Worm (Caenorhabditis elegans) whole organism, L4 larva: ENCODE data around the gene grl-4.

ENCODE experiments used
- F37D6.2 ChIP-seq: sonication (generic microtip); optimal IDR thresholded peaks from 2 replicates; lab custom pipeline; 2016; ENCODE audit warnings: mild to moderate bottlenecking, missing genetic modification characterization, missing compliant biosample characterization
- T20F7.1 ChIP-seq: fragments of 200-800 bp; sonication (Bioruptor generic); optimal IDR thresholded peaks from 2 replicates; lab custom pipeline; 2018; ENCODE audit warnings: mild to moderate bottlenecking, missing genetic modification characterization, missing compliant biosample characterization
- Y5F2A.4 ChIP-seq: fragments of 200-800 bp; sonication (Bioruptor generic); optimal IDR thresholded peaks from 2 replicates; lab custom pipeline; 2018; ENCODE audit warnings: mild to moderate bottlenecking, missing genetic modification characterization, missing compliant biosample characterization
- Y75B8A.6 ChIP-seq: fragments of 200-800 bp; sonication (Bioruptor generic); IDR thresholded peaks from 2 replicates; pipeline ENCODE4 v1.3.6; 2022; ENCODE audit warnings: missing genetic modification reagents, missing genetic modification characterization, missing compliant biosample characterization
- ZK337.2 ChIP-seq: fragments of 200-800 bp; sonication (Bioruptor generic); IDR thresholded peaks from 2 replicates; pipeline ENCODE4 v1.3.6; 2022; ENCODE audit warnings: missing genetic modification reagents, missing genetic modification characterization, missing compliant biosample characterization
- aha-1 ChIP-seq: fragments of 150-350 bp; peaks from one replicate; lab custom pipeline; 2014; ENCODE audit warnings: missing biosample characterization, missing genetic modification characterization
- aly-2 ChIP-seq: sonication (generic microtip); optimal IDR thresholded peaks from 2 replicates; lab custom pipeline; 2018; ENCODE audit warnings: missing biosample characterization, missing genetic modification characterization
- ama-1 ChIP-seq: fragments of 150-350 bp; optimal IDR thresholded peaks from 2 replicates; lab custom pipeline; 2014; ENCODE audit warnings: inconsistent platforms, mixed read lengths
- attf-4 ChIP-seq: sonication (generic microtip); optimal IDR thresholded peaks from 3 replicates; lab custom pipeline; 2017; ENCODE audit warnings: missing biosample characterization, missing genetic modification characterization
- ceh-20 ChIP-seq: fragments of 200-800 bp; sonication (Bioruptor generic); IDR thresholded peaks from 2 replicates; pipeline ENCODE4 v1.3.6; 2022; ENCODE audit warnings: missing genetic modification reagents, missing genetic modification characterization, missing compliant biosample characterization
- ceh-28 ChIP-seq: fragments of 150-350 bp; optimal IDR thresholded peaks from 2 replicates; lab custom pipeline; 2014; ENCODE audit warnings: missing biosample characterization, missing genetic modification reagents, missing genetic modification characterization
- ceh-32 ChIP-seq: sonication (generic microtip); optimal IDR thresholded peaks from 2 replicates; lab custom pipeline; 2016; ENCODE audit warnings: mild to moderate bottlenecking, missing genetic modification characterization, missing compliant biosample characterization; ENCODE audit not compliant: poor library complexity
- ceh-44 ChIP-seq: fragments of 200-800 bp; sonication (Bioruptor generic); IDR thresholded peaks from 2 replicates; pipeline ENCODE4 v1.3.6; 2022; ENCODE audit warnings: missing genetic modification reagents, missing genetic modification characterization, missing compliant biosample characterization
- ctbp-1 ChIP-seq: fragments of 200-800 bp; sonication (Bioruptor generic); IDR thresholded peaks from 2 replicates; pipeline ENCODE4 v1.3.6; 2022; ENCODE audit warnings: missing genetic modification reagents, missing genetic modification characterization, missing compliant biosample characterization
- daf-16 ChIP-seq, 3 experiments: sonication (generic microtip); optimal IDR thresholded peaks; 2 replicates each; lab custom pipeline; 2016 to 2017; ENCODE audit warnings: missing genetic modification characterization in 3 of 3, missing genetic modification reagents in 3 of 3, mild to moderate bottlenecking in 2 of 3, missing compliant biosample characterization in 2 of 3, missing biosample characterization in 1 of 3, moderate library complexity in 1 of 3
- dmd-6 ChIP-seq: fragments of 200-800 bp; sonication (Bioruptor generic); IDR thresholded peaks from 2 replicates; pipeline ENCODE4 v1.3.6; 2022; ENCODE audit warnings: missing genetic modification reagents, missing genetic modification characterization, missing compliant biosample characterization
- dmd-8 ChIP-seq: fragments of 200-800 bp; sonication (Bioruptor generic); IDR thresholded peaks from 2 replicates; pipeline ENCODE4 v1.3.6; 2022; ENCODE audit warnings: missing genetic modification characterization, missing compliant biosample characterization
- dmd-9 ChIP-seq: fragments of 200-800 bp; sonication (Bioruptor generic); IDR thresholded peaks from 2 replicates; pipeline ENCODE4 v1.3.6; 2022; ENCODE audit warnings: missing genetic modification reagents, missing genetic modification characterization, missing compliant biosample characterization
- duxl-1 ChIP-seq: sonication (generic microtip); optimal IDR thresholded peaks from 2 replicates; lab custom pipeline; 2016; ENCODE audit warnings: mild to moderate bottlenecking, missing genetic modification characterization, moderate library complexity, missing compliant biosample characterization; ENCODE audit not compliant: poor library complexity
- egl-43 ChIP-seq: fragments of 200-800 bp; sonication (Bioruptor generic); IDR thresholded peaks from 2 replicates; pipeline ENCODE4 v1.3.6; 2022; ENCODE audit warnings: missing genetic modification reagents, missing genetic modification characterization, missing compliant biosample characterization
- hlh-11 ChIP-seq: fragments of 200-800 bp; sonication (Bioruptor generic); optimal IDR thresholded peaks from 2 replicates; lab custom pipeline; 2018; ENCODE audit warnings: mild to moderate bottlenecking, missing genetic modification characterization, missing compliant biosample characterization
- jun-1 ChIP-seq: fragments of 150-350 bp; optimal IDR thresholded peaks from 2 replicates; lab custom pipeline; 2014; ENCODE audit warnings: missing biosample characterization, missing genetic modification reagents, missing genetic modification characterization
- lin-15B ChIP-seq: fragments of 150-350 bp; sonication (generic microtip); optimal IDR thresholded peaks from 3 replicates; lab custom pipeline; 2014; ENCODE audit warnings: missing biosample characterization, missing genetic modification characterization
- lir-3 ChIP-seq: sonication (generic microtip); optimal IDR thresholded peaks from 2 replicates; lab custom pipeline; 2016; ENCODE audit warnings: mild to moderate bottlenecking, missing genetic modification characterization, missing compliant biosample characterization
- madf-5 ChIP-seq, 2 experiments: fragments of 200-800 bp; sonication (Bioruptor generic); IDR thresholded peaks; 2 replicates each; pipeline ENCODE4 v1.3.6; 2022; ENCODE audit warnings: missing compliant biosample characterization in 2 of 2, missing genetic modification characterization in 2 of 2
- mdl-1 ChIP-seq, 2 experiments: fragments of 150-350 bp in 1 of 2; sonication (generic microtip) in 1 of 2; optimal IDR thresholded peaks; 2 replicates each; lab custom pipeline; 2014 to 2017; ENCODE audit warnings: missing biosample characterization in 2 of 2, missing genetic modification characterization in 2 of 2
- mdt-29 ChIP-seq: fragments of 200-800 bp; sonication (Bioruptor generic); IDR thresholded peaks from 2 replicates; pipeline ENCODE4 v1.3.6; 2022; ENCODE audit warnings: missing genetic modification reagents, missing genetic modification characterization, missing compliant biosample characterization
- mxl-2 ChIP-seq: fragments of 200-800 bp; sonication (Bioruptor generic); conservative IDR thresholded peaks from 2 replicates; pipeline ENCODE4 v1.3.6; 2022; ENCODE audit warnings: missing genetic modification reagents, missing genetic modification characterization, missing compliant biosample characterization
- mxl-3 ChIP-seq: fragments of 200-800 bp; sonication (Bioruptor generic); optimal IDR thresholded peaks from 2 replicates; lab custom pipeline; 2018; ENCODE audit warnings: mild to moderate bottlenecking, missing genetic modification characterization, missing compliant biosample characterization
- nhr-11 ChIP-seq: fragments of 150-350 bp; optimal IDR thresholded peaks from 2 replicates; lab custom pipeline; 2014; ENCODE audit warnings: missing biosample characterization, missing genetic modification characterization
- nhr-111 ChIP-seq: fragments of 200-800 bp; sonication (Bioruptor generic); optimal IDR thresholded peaks from 2 replicates; lab custom pipeline; 2018; ENCODE audit warnings: mild to moderate bottlenecking, missing genetic modification characterization, missing compliant biosample characterization
- nhr-237 ChIP-seq: sonication (generic microtip); optimal IDR thresholded peaks from 2 replicates; lab custom pipeline; 2017; ENCODE audit warnings: missing biosample characterization, missing genetic modification characterization
- nhr-28 ChIP-seq: fragments of 150-350 bp; optimal IDR thresholded peaks from 2 replicates; lab custom pipeline; 2014; ENCODE audit warnings: missing biosample characterization, missing genetic modification characterization
- nhr-48 ChIP-seq: sonication (generic microtip); optimal IDR thresholded peaks from 2 replicates; lab custom pipeline; 2016; ENCODE audit warnings: mild to moderate bottlenecking, missing genetic modification characterization, missing compliant biosample characterization
- pha-4 ChIP-seq, 2 experiments: fragments of 150-350 bp in 1 of 2; fragments of 200-800 bp in 1 of 2; sonication (Bioruptor generic) in 1 of 2; IDR thresholded peaks in 1 of 2; optimal IDR thresholded peaks in 1 of 2; 2 replicates each; pipeline versions ENCODE4 v1.3.6 to Lab custom; 2014 to 2022; ENCODE audit warnings: missing genetic modification characterization in 2 of 2, missing genetic modification reagents in 2 of 2, missing biosample characterization in 1 of 2, missing compliant biosample characterization in 1 of 2
- php-3 ChIP-seq: fragments of 200-800 bp; sonication (Bioruptor generic); IDR thresholded peaks from 2 replicates; pipeline ENCODE4 v1.3.6; 2022; ENCODE audit warnings: missing genetic modification reagents, missing genetic modification characterization, missing compliant biosample characterization
- pqm-1 ChIP-seq: sonication (generic microtip); optimal IDR thresholded peaks from 2 replicates; lab custom pipeline; 2017; ENCODE audit warnings: missing biosample characterization, missing genetic modification characterization
- rbr-2 ChIP-seq: sonication (generic microtip); optimal IDR thresholded peaks from 2 replicates; lab custom pipeline; 2016; ENCODE audit warnings: missing genotype, missing genetic modification characterization, missing compliant biosample characterization
- saeg-2 ChIP-seq: fragments of 200-800 bp; sonication (Bioruptor generic); IDR thresholded peaks from 2 replicates; pipeline ENCODE4 v1.3.6; 2022; ENCODE audit warnings: missing genetic modification reagents, missing genetic modification characterization, missing compliant biosample characterization
- set-16 ChIP-seq: fragments of 200-800 bp; sonication (Bioruptor generic); IDR thresholded peaks from 2 replicates; pipeline ENCODE4 v1.3.6; 2022; ENCODE audit warnings: missing genetic modification reagents, missing genetic modification characterization, missing compliant biosample characterization
- snpc-4 ChIP-seq: fragments of 150-350 bp; optimal IDR thresholded peaks from 2 replicates; lab custom pipeline; 2014; ENCODE audit warnings: missing biosample characterization, missing genetic modification characterization
- spr-3 ChIP-seq: fragments of 200-800 bp; sonication (Bioruptor generic); optimal IDR thresholded peaks from 2 replicates; lab custom pipeline; 2018; ENCODE audit warnings: mild to moderate bottlenecking, missing genetic modification characterization, missing compliant biosample characterization
- unc-130 ChIP-seq: sonication (generic microtip); optimal IDR thresholded peaks from 2 replicates; lab custom pipeline; 2016; ENCODE audit warnings: missing genetic modification reagents, missing genetic modification characterization, missing compliant biosample characterization
- unc-62 ChIP-seq, 3 experiments: fragments of 150-350 bp in 1 of 3; sonication (generic microtip); optimal IDR thresholded peaks in 2 of 3; peaks in 1 of 3; 1 replicate in 1 of 3; 2 replicates in 2 of 3; lab custom pipeline; 2014 to 2017; ENCODE audit warnings: missing biosample characterization in 3 of 3, missing genetic modification characterization in 3 of 3, missing genetic modification reagents in 3 of 3, missing genotype in 1 of 3
- zag-1 ChIP-seq: fragments of 150-350 bp; optimal IDR thresholded peaks from 2 replicates; lab custom pipeline; 2014; ENCODE audit warnings: missing biosample characterization, missing genetic modification characterization
- ztf-7 ChIP-seq: fragments of 150-350 bp; optimal IDR thresholded peaks from 2 replicates; lab custom pipeline; 2014; ENCODE audit warnings: missing biosample characterization, missing genetic modification characterization

grl-4 gene

ce11 chrIV:7310842-7311241 lies 282 bp upstream of the grl-4 start:
- TF ChIP-seq madf-5 (GFP tag; IDR thresholded peaks at IDR 0.05; lab: Robert Waterston, UW) (no peak), nhr-28 (tag; lab: Kevin White, UChicago) (no peak), ztf-7 (tag; lab: Kevin White, UChicago) (no peak), lir-3 (no peak), aha-1 (peak; percentile 97), nhr-11 (tag; lab: Kevin White, UChicago) (no peak), set-16 (no peak), daf-16 (GFP tag; optimal IDR thresholded peaks at IDR 0.05; lab: Kevin White, UChicago) (no peak), daf-16 (tag; optimal IDR thresholded peaks at IDR 0.05; lab: Kevin White, UChicago) (no peak), unc-130 (no peak), unc-62 (GFP tag; optimal IDR thresholded peaks at IDR 0.05 in 1 of 2; lab: Kevin White, UChicago) (peak in 1 of 2 experiments; percentile 50), unc-62 (tag; optimal IDR thresholded peaks at IDR 0.05; lab: Kevin White, UChicago) (no peak), dmd-8 (no peak), dmd-9 (no peak)

- TF ChIP-seq nhr-28 (tag; lab: Kevin White, UChicago) (peak; percentile 12), ama-1 (lab: Kevin White, UChicago) (peak; percentile 30), Y75B8A.6 (GFP tag; lab: Robert Waterston, UW) (no peak), zag-1 (no peak), set-16 (no peak), pqm-1 (tag; lab: Kevin White, UChicago) (no peak), ceh-20 (GFP tag; lab: Robert Waterston, UW) (no peak), Y5F2A.4 (no peak), mdt-29 (GFP tag; lab: Robert Waterston, UW) (no peak), F37D6.2 (tag; lab: Kevin White, UChicago) (no peak), ZK337.2 (GFP tag; lab: Robert Waterston, UW) (no peak), ceh-32 (tag; lab: Kevin White, UChicago) (no peak), ceh-28 (no peak)
Observed at ce11 chrIV:7309678-7310077, 882 bp downstream of the grl-4 start.

- TF ChIP-seq ctbp-1 (GFP tag; lab: Robert Waterston, UW) (no peak), unc-62 (GFP tag; optimal IDR thresholded peaks at IDR 0.05 in 1 of 2; lab: Kevin White, UChicago) (no peak), unc-62 (tag; optimal IDR thresholded peaks at IDR 0.05; lab: Kevin White, UChicago) (no peak), nhr-11 (tag; lab: Kevin White, UChicago) (no peak), lir-3 (no peak), attf-4 (tag; lab: Kevin White, UChicago) (no peak), madf-5 (GFP tag; IDR thresholded peaks at IDR 0.05; lab: Robert Waterston, UW) (no peak), mxl-3 (GFP tag; lab: Kevin White, UChicago) (no peak), ceh-28 (no peak), jun-1 (no peak), lin-15B (no peak), ceh-44 (GFP tag; lab: Robert Waterston, UW) (no peak), spr-3 (GFP tag; lab: Kevin White, UChicago) (no peak), snpc-4 (tag; lab: Kevin White, UChicago) (no peak), nhr-48 (tag; lab: Kevin White, UChicago) (no peak), mxl-2 (no peak)
Observed at ce11 chrIV:7308974-7309373, 1.6 kb downstream of the grl-4 start, which contains the start of gene F42C5.6. Gene F42C5.6 (minus strand): TSS chrIV:7309074.

ce11 chrIV:7305325-7305724 lies 5.2 kb downstream of the grl-4 start, which contains the start of gene npr-27:
Gene npr-27 (plus strand): TSS chrIV:7305625.
- no peak for TF ChIP-seq T20F7.1 (GFP tag; lab: Kevin White, UChicago)
- TF ChIP-seq nhr-111 (GFP tag; lab: Kevin White, UChicago) = no peak
- no peak for TF ChIP-seq spr-3 (GFP tag; lab: Kevin White, UChicago)
- no peak for TF ChIP-seq aly-2 (tag; lab: Kevin White, UChicago)
- TF ChIP-seq snpc-4 (tag; lab: Kevin White, UChicago) = no peak
- TF ChIP-seq hlh-11 (tag; lab: Kevin White, UChicago) = no peak
- TF ChIP-seq duxl-1 (tag; lab: Kevin White, UChicago) = no peak
- no peak for TF ChIP-seq saeg-2 (GFP tag; lab: Robert Waterston, UW)
- no peak for TF ChIP-seq pha-4 (GFP tag; IDR thresholded peaks at IDR 0.05; lab: Robert Waterston, UW)
- TF ChIP-seq pha-4 (tag; optimal IDR thresholded peaks at IDR 0.05; lab: Kevin White, UChicago) = no peak
- TF ChIP-seq egl-43 (GFP tag; lab: Robert Waterston, UW) = no peak
- no peak for TF ChIP-seq dmd-6
- no peak for TF ChIP-seq php-3 (GFP tag; lab: Robert Waterston, UW)
- no peak for TF ChIP-seq nhr-237 (tag; lab: Kevin White, UChicago)
- TF ChIP-seq mxl-2 = no peak
- no peak for TF ChIP-seq rbr-2 (tag; lab: Kevin White, UChicago)
- no peak for TF ChIP-seq zag-1
- no peak for TF ChIP-seq set-16
- TF ChIP-seq mdl-1 (tag; optimal IDR thresholded peaks at IDR 0.05; lab: Kevin White, UChicago) = no peak
